Worm (Caenorhabditis elegans): Measurements from ENCODE around the gene rif-1.2.

- TF ChIP-seq sptf-1 (tag; optimal IDR thresholded peaks at IDR 0.05) (no peak), ceh-8 (GFP tag; optimal IDR thresholded peaks at IDR 0.05) (no peak), lin-15B (tag; optimal IDR thresholded peaks at IDR 0.05) (no peak), fkh-4 (tag; optimal IDR thresholded peaks at IDR 0.05; ENCODE audit: borderline replicate concordance) (no peak), aly-2 (tag; optimal IDR thresholded peaks at IDR 0.05) (no peak), pqm-1 (tag; optimal IDR thresholded peaks at IDR 0.05) (no peak), lin-39 (tag; optimal IDR thresholded peaks at IDR 0.05) (no peak), xbp-1 (tag; optimal IDR thresholded peaks at IDR 0.05) (no peak), unc-62 (GFP tag; optimal IDR thresholded peaks at IDR 0.05) (no peak), ces-1 (GFP tag; optimal IDR thresholded peaks at IDR 0.05) (no peak), fkh-10 (GFP tag; optimal IDR thresholded peaks at IDR 0.05) (no peak), dpl-1 (GFP tag; optimal IDR thresholded peaks at IDR 0.05) (no peak), rnt-1 (tag; optimal IDR thresholded peaks at IDR 0.05) (no peak)
Observed at ce11 chrX:12321357-12321756, 49.9 kb downstream of the rif-1.2 start, which contains the start of gene F17A2.13.
